Worm (Caenorhabditis elegans): Measurements from ENCODE around the gene F55B11.7.

Gene F55B11.7

DNA sequence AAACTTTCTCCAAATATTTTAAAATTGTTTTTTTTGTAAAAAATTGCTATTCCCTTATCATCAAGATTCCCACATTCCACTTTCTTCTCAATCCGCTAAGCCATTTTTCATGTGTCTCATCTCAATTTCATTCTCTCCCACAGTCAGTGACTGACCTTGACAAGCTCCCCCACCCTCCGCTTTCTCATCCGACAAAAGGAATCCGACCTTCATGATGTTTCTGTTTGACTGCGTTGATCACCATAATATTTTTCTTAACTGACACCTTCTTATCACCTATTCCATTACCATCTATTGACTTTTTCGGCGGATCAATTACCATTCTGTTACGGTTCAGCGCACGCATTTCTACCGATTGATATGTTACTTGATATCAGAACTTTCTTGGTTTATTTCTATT is 32.8 kb downstream of the F55B11.7 start (continued):
- TF ChIP-seq ZK185.1 (tag; optimal IDR thresholded peaks at IDR 0.05; ENCODE audit: poor library complexity, severe bottlenecking) (no peak), tbx-9 (tag; optimal IDR thresholded peaks at IDR 0.05; ENCODE audit: borderline replicate concordance) (no peak), mxl-1 (tag; optimal IDR thresholded peaks at IDR 0.05) (no peak), ztf-25 (GFP tag; IDR thresholded peaks at IDR 0.05) (no peak)

- TF ChIP-seq pbrm-1 (GFP tag; IDR thresholded peaks at IDR 0.05) (peak; percentile 42; the same call in 1 of the 2 replicates), hmg-1.2 (GFP tag; IDR thresholded peaks at IDR 0.05) (peak; percentile 75), rpc-1 (optimal IDR thresholded peaks at IDR 0.05) (no peak), rpc-1 (tag; optimal IDR thresholded peaks at IDR 0.05) (no peak), lin-35 (GFP tag; optimal IDR thresholded peaks at IDR 0.05) (no peak), C17E4.6 (GFP tag; IDR thresholded peaks at IDR 0.05) (no peak), snpc-1.1 (tag; optimal IDR thresholded peaks at IDR 0.05; ENCODE audit: insufficient read depth) (peak; percentile 48), egrh-3 (GFP tag; IDR thresholded peaks at IDR 0.05) (peak; percentile 37; the same call in 1 of the 2 replicates), snpc-4 (GFP tag; optimal IDR thresholded peaks at IDR 0.05) (peak; percentile 65), snpc-4 (tag; optimal IDR thresholded peaks at IDR 0.05) (peak; percentile 23 to 93 (median 34)), ceh-100 (GFP tag; IDR thresholded peaks at IDR 0.05) (peak; percentile 52), attf-6 (GFP tag; IDR thresholded peaks at IDR 0.05) (peak; percentile 94)
Observed at ce11 chrIV:14387766-14388553, 33.9 kb downstream of the F55B11.7 start.

ce11 chrIV:14385140-14385539 is 36.7 kb downstream of the F55B11.7 start:
- no peak for TF ChIP-seq tbp1 (GFP tag; optimal IDR thresholded peaks at IDR 0.05)
- no peak for TF ChIP-seq snpc-4 (GFP tag; optimal IDR thresholded peaks at IDR 0.05)
- TF ChIP-seq snpc-4 (tag; optimal IDR thresholded peaks at IDR 0.05), result peak in 2 of 4 experiments; percentile 9 to 30
- TF ChIP-seq egl-44 (GFP tag; IDR thresholded peaks at IDR 0.05), result no peak

ce11 chrIV:14384194-14384593 is 37.6 kb downstream of the F55B11.7 start:
- TF ChIP-seq nhr-179 (tag; optimal IDR thresholded peaks at IDR 0.05) (no peak), lsy-27 (tag; optimal IDR thresholded peaks at IDR 0.05; ENCODE audit: borderline replicate concordance, insufficient read depth) (no peak), F57C9.4 (tag; optimal IDR thresholded peaks at IDR 0.05) (no peak), F55B11.4 (tag; optimal IDR thresholded peaks at IDR 0.05; ENCODE audit: borderline replicate concordance, insufficient read depth) (no peak), sdz-38 (tag; optimal IDR thresholded peaks at IDR 0.05) (no peak), madf-10 (tag; optimal IDR thresholded peaks at IDR 0.05) (no peak), lag-1 (GFP tag; IDR thresholded peaks at IDR 0.05) (no peak), attf-3 (GFP tag; conservative IDR thresholded peaks at IDR 0.05) (no peak), F10E7.11 (tag; optimal IDR thresholded peaks at IDR 0.05) (no peak), ztf-28 (GFP tag; IDR thresholded peaks at IDR 0.05) (no peak), egl-44 (GFP tag; IDR thresholded peaks at IDR 0.05) (no peak), ztf-22 (GFP tag; optimal IDR thresholded peaks at IDR 0.05) (no peak), C06A6.2 (GFP tag; conservative IDR thresholded peaks at IDR 0.05) (no peak), die-1 (tag; optimal IDR thresholded peaks at IDR 0.05) (no peak), madf-6 (GFP tag; IDR thresholded peaks at IDR 0.05) (no peak)
